Fruit fly (Drosophila melanogaster): ENCODE results near the gene CG33181.

CG33181 gene

dm6 chrX:8489485-8489970 is 380 bp downstream of the CG33181 start, which contains the start of gene otu:
otu (minus strand) TSS chrX:8489535.
- no peak for TF ChIP-seq CG4496 (GFP tag; IDR thresholded peaks at IDR 0.05)
- TF ChIP-seq fd96Ca (GFP tag; IDR thresholded peaks at IDR 0.05): no peak
- no peak for TF ChIP-seq Ets98B (GFP tag; IDR thresholded peaks at IDR 0.05)
- TF ChIP-seq CG9948 (tag; optimal IDR thresholded peaks at IDR 0.05): no peak
- no peak for TF ChIP-seq CG13204 (GFP tag; optimal IDR thresholded peaks at IDR 0.05)
- no peak for TF ChIP-seq Snoo (tag; optimal IDR thresholded peaks at IDR 0.05)
- no peak for TF ChIP-seq Pif1B (GFP tag; optimal IDR thresholded peaks at IDR 0.05)
- no peak for TF ChIP-seq CG17806 (tag; optimal IDR thresholded peaks at IDR 0.05)
- no peak for TF ChIP-seq CG10348 (GFP tag; IDR thresholded peaks at IDR 0.05)
- TF ChIP-seq CG14655 (GFP tag; optimal IDR thresholded peaks at IDR 0.05): no peak
- TF ChIP-seq CG8301 (tag; optimal IDR thresholded peaks at IDR 0.05): no peak
- TF ChIP-seq CG12605 (GFP tag; IDR thresholded peaks at IDR 0.05): no peak
- TF ChIP-seq CG8159 (tag; optimal IDR thresholded peaks at IDR 0.05): no peak
- TF ChIP-seq EcR (GFP tag; optimal IDR thresholded peaks at IDR 0.05): no peak
- TF ChIP-seq gl (tag; optimal IDR thresholded peaks at IDR 0.05): no peak
- TF ChIP-seq CG34367 (tag; optimal IDR thresholded peaks at IDR 0.05): no peak
- no peak for TF ChIP-seq D1 (tag; optimal IDR thresholded peaks at IDR 0.05)
- no peak for TF ChIP-seq rn (GFP tag; IDR thresholded peaks at IDR 0.05)
- no peak for TF ChIP-seq CG32121 (GFP tag; IDR thresholded peaks at IDR 0.05)

DNA sequence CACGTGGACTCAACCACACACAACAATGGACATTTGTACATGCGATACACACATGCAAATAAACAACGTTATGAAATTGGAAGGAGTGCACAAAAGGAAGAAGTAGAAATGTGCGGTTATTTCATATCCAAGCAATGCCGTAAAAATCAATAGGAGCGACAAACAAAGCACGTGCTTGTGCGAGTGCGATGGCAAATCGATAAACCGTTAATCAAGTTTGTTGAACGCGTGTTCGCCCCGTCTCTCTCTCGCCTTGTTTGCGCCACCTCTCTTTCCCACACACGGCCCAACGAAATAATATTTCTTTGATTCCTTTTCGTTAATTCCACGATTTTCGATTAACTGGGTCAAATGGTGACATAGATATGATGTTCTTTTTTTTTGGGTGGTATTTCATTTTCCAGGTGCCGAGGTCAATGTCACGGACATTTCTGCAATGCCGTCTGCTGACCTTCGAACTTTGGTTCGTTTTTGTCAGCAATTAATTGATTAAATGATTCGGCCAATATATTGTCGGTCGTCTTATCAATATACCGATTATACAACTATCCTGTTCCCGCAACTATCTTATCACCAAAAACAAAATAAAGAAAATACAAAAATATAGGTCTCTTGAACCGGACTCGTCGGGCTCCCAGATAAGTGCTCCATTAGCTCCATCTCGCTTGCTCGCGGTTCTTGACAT is 1.3 kb downstream of the CG33181 start:
- TF ChIP-seq Pif1B (GFP tag; optimal IDR thresholded peaks at IDR 0.05) (no peak), EcR (GFP tag; optimal IDR thresholded peaks at IDR 0.05) (peak; percentile 52)

DNA sequence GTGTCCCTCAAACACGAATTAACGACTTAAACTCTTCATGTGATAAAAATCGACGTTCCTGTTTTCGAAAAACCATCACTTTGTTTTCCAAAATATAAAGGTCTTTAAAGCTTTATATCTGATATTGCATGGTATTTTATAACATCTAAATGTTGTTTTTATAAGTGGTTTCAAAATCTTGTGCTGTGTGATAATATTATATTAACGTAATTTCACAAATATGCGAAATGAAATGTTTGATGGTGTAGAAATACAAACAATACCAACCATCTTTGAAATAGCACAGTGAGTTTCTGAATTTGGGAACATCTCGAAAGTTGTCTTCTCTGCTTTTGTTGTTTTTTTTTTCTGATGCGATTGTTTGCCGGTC is 1.8 kb downstream of the CG33181 start:
- TF ChIP-seq CG17806 (tag; optimal IDR thresholded peaks at IDR 0.05): peak; percentile 23
- TF ChIP-seq CG12605 (GFP tag; IDR thresholded peaks at IDR 0.05): no peak
- TF ChIP-seq CG8301 (tag; optimal IDR thresholded peaks at IDR 0.05): peak; percentile 11
- TF ChIP-seq CG10348 (GFP tag; IDR thresholded peaks at IDR 0.05): no peak
- peak; percentile 26 for TF ChIP-seq CG15710 (tag; optimal IDR thresholded peaks at IDR 0.05)
- TF ChIP-seq CG14655 (GFP tag; optimal IDR thresholded peaks at IDR 0.05): peak; percentile 13
- no peak for TF ChIP-seq CG13204 (GFP tag; optimal IDR thresholded peaks at IDR 0.05)
- TF ChIP-seq CG9948 (tag; optimal IDR thresholded peaks at IDR 0.05): peak; percentile 14
- TF ChIP-seq CG8159 (tag; optimal IDR thresholded peaks at IDR 0.05): peak; percentile 31
- TF ChIP-seq Ets98B (GFP tag; IDR thresholded peaks at IDR 0.05): no peak
- TF ChIP-seq CG32121 (GFP tag; IDR thresholded peaks at IDR 0.05): no peak

dm6 chrX:8491452-8492046 is 2.4 kb downstream of the CG33181 start:
- TF ChIP-seq CG4496 (GFP tag; IDR thresholded peaks at IDR 0.05): no peak; the same call in 2 of the 3 replicates
- TF ChIP-seq CG10348 (GFP tag; IDR thresholded peaks at IDR 0.05): no peak
- TF ChIP-seq CG14655 (GFP tag; optimal IDR thresholded peaks at IDR 0.05): peak; percentile 38
- TF ChIP-seq CG34367 (tag; optimal IDR thresholded peaks at IDR 0.05): peak; percentile 34
- peak; percentile 12 for TF ChIP-seq CG17806 (tag; optimal IDR thresholded peaks at IDR 0.05)
- TF ChIP-seq Pif1A (GFP tag; optimal IDR thresholded peaks at IDR 0.05): peak; percentile 56
- TF ChIP-seq CG9948 (tag; optimal IDR thresholded peaks at IDR 0.05): peak; percentile 41
- TF ChIP-seq EcR (GFP tag; optimal IDR thresholded peaks at IDR 0.05): no peak
- 0 out of 2 replicates have a peak, but pooled peaks have one; percentile 21 for TF ChIP-seq CG32121 (GFP tag; IDR thresholded peaks at IDR 0.05)
- peak; percentile 38 for TF ChIP-seq CG15710 (tag; optimal IDR thresholded peaks at IDR 0.05)
- TF ChIP-seq Ets98B (GFP tag; IDR thresholded peaks at IDR 0.05): peak; percentile 26; the same call in 1 of the 2 replicates
- TF ChIP-seq gl (tag; optimal IDR thresholded peaks at IDR 0.05): no peak
- peak; percentile 44 for TF ChIP-seq CG8301 (tag; optimal IDR thresholded peaks at IDR 0.05)
- peak; percentile 10 for TF ChIP-seq Snoo (tag; optimal IDR thresholded peaks at IDR 0.05)
- TF ChIP-seq Pif1B (GFP tag; optimal IDR thresholded peaks at IDR 0.05): peak; percentile 10
- peak; percentile 63 for TF ChIP-seq fd96Ca (GFP tag; IDR thresholded peaks at IDR 0.05)
- TF ChIP-seq D1 (tag; optimal IDR thresholded peaks at IDR 0.05): no peak
- peak; percentile 30 for TF ChIP-seq CG8159 (tag; optimal IDR thresholded peaks at IDR 0.05)
- no peak for TF ChIP-seq CG13204 (GFP tag; optimal IDR thresholded peaks at IDR 0.05)
- 0 out of 2 replicates have a peak, but pooled peaks have one; percentile 25 for TF ChIP-seq CG12605 (GFP tag; IDR thresholded peaks at IDR 0.05)
- no peak for TF ChIP-seq rn (GFP tag; IDR thresholded peaks at IDR 0.05)

- peak; percentile 65 for TF ChIP-seq CG34367 (tag; optimal IDR thresholded peaks at IDR 0.05)
- TF ChIP-seq CG17806 (tag; optimal IDR thresholded peaks at IDR 0.05): peak; percentile 70
- peak; percentile 36 for TF ChIP-seq gl (tag; optimal IDR thresholded peaks at IDR 0.05)
- TF ChIP-seq CG9948 (tag; optimal IDR thresholded peaks at IDR 0.05): peak; percentile 69
- TF ChIP-seq CG10348 (GFP tag; IDR thresholded peaks at IDR 0.05): no peak
- peak; percentile 92 for TF ChIP-seq fd96Ca (GFP tag; IDR thresholded peaks at IDR 0.05)
- TF ChIP-seq Pif1A (GFP tag; optimal IDR thresholded peaks at IDR 0.05): peak; percentile 73
- peak; percentile 79 for TF ChIP-seq CG14655 (GFP tag; optimal IDR thresholded peaks at IDR 0.05)
- no peak; the same call in 1 of the 2 replicates for TF ChIP-seq rn (GFP tag; IDR thresholded peaks at IDR 0.05)
- peak; percentile 81 for TF ChIP-seq CG15710 (tag; optimal IDR thresholded peaks at IDR 0.05)
- peak; percentile 93 for TF ChIP-seq CG4496 (GFP tag; IDR thresholded peaks at IDR 0.05)
- peak; percentile 87 for TF ChIP-seq CG12605 (GFP tag; IDR thresholded peaks at IDR 0.05)
- peak; percentile 92 for TF ChIP-seq Ets98B (GFP tag; IDR thresholded peaks at IDR 0.05)
- no peak for TF ChIP-seq EcR (GFP tag; optimal IDR thresholded peaks at IDR 0.05)
- peak; percentile 72 for TF ChIP-seq CG8301 (tag; optimal IDR thresholded peaks at IDR 0.05)
- TF ChIP-seq CG32121 (GFP tag; IDR thresholded peaks at IDR 0.05): peak; percentile 85
- TF ChIP-seq D1 (tag; optimal IDR thresholded peaks at IDR 0.05): no peak
- peak; percentile 78 for TF ChIP-seq CG8159 (tag; optimal IDR thresholded peaks at IDR 0.05)
- no peak for TF ChIP-seq CG13204 (GFP tag; optimal IDR thresholded peaks at IDR 0.05)
- TF ChIP-seq Snoo (tag; optimal IDR thresholded peaks at IDR 0.05): peak; percentile 77
- TF ChIP-seq Pif1B (GFP tag; optimal IDR thresholded peaks at IDR 0.05): peak; percentile 78
Observed at dm6 chrX:8492849-8493248, 3.7 kb downstream of the CG33181 start.
